Fruit fly (Drosophila melanogaster) whole organism, adult: Measurements from ENCODE around the gene Or22a.

Experiments used
- CG11617 ChIP-seq: fragments of 200-800 bp; sonication (Bioruptor generic); optimal IDR thresholded peaks from 2 replicates; lab custom pipeline; 2017; ENCODE audit warnings: mild to moderate bottlenecking, missing biosample characterization, missing genetic modification reagents, missing genetic modification characterization
- CG12768 ChIP-seq: fragments of 200-800 bp; sonication (Bioruptor generic); optimal IDR thresholded peaks from 2 replicates; lab custom pipeline; 2017; ENCODE audit warnings: missing biosample characterization, missing genetic modification characterization, mild to moderate bottlenecking, moderate library complexity, missing genetic modification reagents
- Crg-1 ChIP-seq: fragments of 200-800 bp; sonication (Bioruptor generic); optimal IDR thresholded peaks from 2 replicates; lab custom pipeline; 2016; ENCODE audit warnings: missing biosample characterization, missing genetic modification characterization
- cic ChIP-seq: fragments of 200-800 bp; sonication (Bioruptor generic); optimal IDR thresholded peaks from 2 replicates; lab custom pipeline; 2017; ENCODE audit warnings: missing biosample characterization, mild to moderate bottlenecking, missing genetic modification characterization, moderate library complexity
- kay ChIP-seq: fragments of 200-800 bp; sonication (Bioruptor generic); peaks from one replicate; lab custom pipeline; 2016; ENCODE audit warnings: missing biosample characterization, missing genetic modification characterization, borderline replicate concordance
- toe ChIP-seq: fragments of 200-800 bp; sonication (Bioruptor generic); optimal IDR thresholded peaks from 2 replicates; lab custom pipeline; 2016; ENCODE audit warnings: missing biosample characterization, missing genetic modification characterization

- TF ChIP-seq toe (GFP tag; lab: Kevin White, UChicago), result no peak
- TF ChIP-seq CG11617, result no peak
- no peak for TF ChIP-seq CG12768 (GFP tag; lab: Kevin White, UChicago)
- no peak for TF ChIP-seq cic (GFP tag; lab: Kevin White, UChicago)
- TF ChIP-seq kay (GFP tag; lab: Kevin White, UChicago), result no peak
- TF ChIP-seq Crg-1 (GFP tag; lab: Kevin White, UChicago), result no peak
Observed at dm6 chr2L:1547860-1548259, 27.6 kb downstream of the Or22a start.
